Fruit fly (Drosophila melanogaster): ENCODE measurements around the gene CG15812.

CG15812 gene

DNA sequence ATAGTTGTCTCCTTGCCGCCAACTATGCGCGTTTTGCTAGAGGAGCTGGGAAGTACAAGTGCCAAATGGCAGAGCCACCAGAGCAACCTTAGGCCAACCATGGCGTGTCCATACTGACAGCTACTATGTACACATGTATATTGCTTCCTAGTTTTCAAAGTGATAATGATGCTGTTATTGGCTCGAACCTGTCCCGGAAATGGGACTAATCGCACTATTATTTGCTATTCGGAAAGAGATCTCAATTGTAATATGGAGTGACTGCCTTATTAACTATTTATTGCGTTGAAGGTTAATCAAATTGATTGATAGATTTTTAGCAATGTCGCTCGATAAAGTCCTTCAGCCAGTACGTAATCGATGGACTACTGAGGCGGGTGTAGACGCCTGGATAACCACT lies 44.6 kb downstream of the CG15812 start, which contains the start of gene CG33159:
Gene CG33159, minus strand, starts transcription at position 101 of the 400 bp plus-strand sequence.
- TF ChIP-seq Abd-B (GFP tag; optimal IDR thresholded peaks at IDR 0.05) = no peak
- TF ChIP-seq pan (optimal IDR thresholded peaks at IDR 0.05) = no peak
- no peak for TF ChIP-seq Vsx2 (GFP tag; optimal IDR thresholded peaks at IDR 0.05; ENCODE audit: partially characterized antibody)
- TF ChIP-seq Dif (GFP tag; optimal IDR thresholded peaks at IDR 0.05; ENCODE audit: partially characterized antibody) = no peak
- TF ChIP-seq dmrt93B (GFP tag; optimal IDR thresholded peaks at IDR 0.05) = no peak
- TF ChIP-seq ey (GFP tag; optimal IDR thresholded peaks at IDR 0.05) = no peak
- no peak for TF ChIP-seq brk (GFP tag; optimal IDR thresholded peaks at IDR 0.05)
- TF ChIP-seq OdsH (GFP tag; optimal IDR thresholded peaks at IDR 0.05) = no peak
- no peak for TF ChIP-seq lola (GFP tag; optimal IDR thresholded peaks at IDR 0.05)
- TF ChIP-seq CG9705 (GFP tag; optimal IDR thresholded peaks at IDR 0.05) = no peak
- TF ChIP-seq N (GFP tag; optimal IDR thresholded peaks at IDR 0.05) = no peak
- TF ChIP-seq Rel (GFP tag; optimal IDR thresholded peaks at IDR 0.05) = no peak
- no peak for TF ChIP-seq Rel (tag; optimal IDR thresholded peaks at IDR 0.05)
- TF ChIP-seq GATAd (GFP tag; optimal IDR thresholded peaks at IDR 0.05) = no peak
- no peak for TF ChIP-seq foxo (GFP tag; optimal IDR thresholded peaks at IDR 0.05)
- no peak for TF ChIP-seq psq (GFP tag; optimal IDR thresholded peaks at IDR 0.05)
- no peak for TF ChIP-seq br (GFP tag; optimal IDR thresholded peaks at IDR 0.05)
- no peak for TF ChIP-seq tai (GFP tag; optimal IDR thresholded peaks at IDR 0.05)

DNA sequence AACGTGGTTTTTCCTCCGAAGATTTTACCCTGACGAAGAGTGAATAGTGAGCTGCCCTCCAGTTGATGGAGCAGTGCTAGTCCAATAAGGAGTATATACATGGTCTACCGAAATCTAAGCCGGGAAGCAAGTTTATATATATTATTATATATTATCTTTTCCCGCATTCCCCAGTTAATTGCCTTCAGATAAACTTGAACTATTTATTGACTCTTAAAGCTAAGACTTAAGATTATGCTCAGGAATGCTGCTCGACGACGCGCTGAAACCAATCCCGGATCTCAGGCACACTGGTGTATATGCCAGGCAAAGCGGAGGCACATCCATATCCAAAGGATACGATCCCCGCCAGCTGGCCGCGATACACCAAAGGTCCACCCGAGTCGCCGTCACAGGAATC lies 45.6 kb downstream of the CG15812 start, which contains the start of gene CG32277:
Gene CG32277, minus strand, starts transcription at position 101 of the 400 bp plus-strand sequence.
- no peak for TF ChIP-seq ey (GFP tag; optimal IDR thresholded peaks at IDR 0.05)
- no peak for TF ChIP-seq h (GFP tag; optimal IDR thresholded peaks at IDR 0.05)
- no peak for TF ChIP-seq Myc (optimal IDR thresholded peaks at IDR 0.05)
- TF ChIP-seq Hr78 (GFP tag; optimal IDR thresholded peaks at IDR 0.05) = no peak
- TF ChIP-seq Mio (GFP tag; optimal IDR thresholded peaks at IDR 0.05) = no peak
- TF ChIP-seq Rel (GFP tag; optimal IDR thresholded peaks at IDR 0.05) = no peak
- no peak for TF ChIP-seq Rel (tag; optimal IDR thresholded peaks at IDR 0.05)
- no peak for TF ChIP-seq rgr (GFP tag; optimal IDR thresholded peaks at IDR 0.05)
- no peak for TF ChIP-seq br (GFP tag; optimal IDR thresholded peaks at IDR 0.05)

DNA sequence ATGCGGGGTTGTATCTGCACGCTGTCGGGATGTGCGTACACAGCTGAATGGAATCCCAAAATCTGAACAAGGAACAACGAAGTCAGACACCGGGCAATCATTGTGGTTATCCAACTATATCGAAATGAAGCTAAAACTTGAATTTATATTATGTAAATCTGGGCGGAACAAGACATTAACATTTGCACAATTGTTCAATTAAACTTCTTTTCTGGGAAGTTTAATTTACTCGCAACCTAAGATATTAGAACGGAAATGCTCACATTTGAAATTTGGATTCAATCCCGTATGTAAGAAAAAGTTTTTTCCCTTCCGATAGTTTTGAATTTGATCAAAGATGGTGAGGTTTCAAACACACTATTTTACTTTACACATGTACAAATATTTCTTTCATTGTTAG lies 46.5 kb downstream of the CG15812 start, which contains the start of gene CG33160:
Gene CG33160, minus strand, starts transcription at position 101 of the 400 bp plus-strand sequence.
- TF ChIP-seq usp (GFP tag; optimal IDR thresholded peaks at IDR 0.05) (no peak), dmrt93B (GFP tag; optimal IDR thresholded peaks at IDR 0.05) (no peak), Dfd (GFP tag; optimal IDR thresholded peaks at IDR 0.05) (no peak), Rel (GFP tag; optimal IDR thresholded peaks at IDR 0.05) (no peak), Rel (tag; optimal IDR thresholded peaks at IDR 0.05) (no peak)

DNA sequence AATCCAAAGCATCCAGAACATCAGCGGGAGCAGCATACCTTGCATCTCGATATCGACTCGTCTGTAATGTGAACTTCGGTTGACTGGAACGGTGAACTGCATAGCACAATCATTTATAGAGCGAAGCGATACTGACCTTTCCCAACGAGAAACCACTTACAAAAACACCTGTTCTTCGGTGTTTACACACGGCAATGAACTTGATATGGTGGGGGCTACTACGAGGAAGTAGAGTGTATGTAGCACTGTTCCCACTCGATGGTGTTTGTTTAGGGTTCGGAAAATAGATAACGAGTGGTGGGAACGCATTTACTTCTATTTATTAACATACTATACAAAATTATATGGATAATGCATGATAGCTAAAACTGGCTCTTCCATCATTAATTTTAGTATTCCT lies 49.1 kb downstream of the CG15812 start, which contains the start of the genes CG32269 and CG32270:
Gene CG32269, minus strand, starts transcription at position 91 of the 400 bp plus-strand sequence.
Gene CG32270, minus strand, starts transcription at position 91 of the 400 bp plus-strand sequence.
- no peak for TF ChIP-seq Hr78 (GFP tag; optimal IDR thresholded peaks at IDR 0.05)
- no peak for TF ChIP-seq Dfd (GFP tag; optimal IDR thresholded peaks at IDR 0.05)
- peak; percentile 92 for TF ChIP-seq Hr83 (GFP tag; optimal IDR thresholded peaks at IDR 0.05; ENCODE audit: poor library complexity, severe bottlenecking)
